Worm (Caenorhabditis elegans) whole organism, late embryonic: Measurements from ENCODE around the gene sti-1.

Experiments
- ceh-34 ChIP-seq: sonication (generic microtip); optimal IDR thresholded peaks from 2 replicates; lab custom pipeline; 2016; ENCODE audit warnings: mild to moderate bottlenecking, missing genetic modification characterization, missing compliant biosample characterization
- ceh-45 ChIP-seq: fragments of 200-800 bp; sonication (Bioruptor generic); IDR thresholded peaks from 2 replicates; pipeline ENCODE4 v1.3.6; 2022; ENCODE audit warnings: missing genetic modification reagents, missing genetic modification characterization, missing compliant biosample characterization
- elt-2 ChIP-seq: sonication (generic microtip); optimal IDR thresholded peaks from 2 replicates; lab custom pipeline; 2016; ENCODE audit warnings: missing genetic modification reagents, missing genetic modification characterization, missing compliant biosample characterization
- elt-4 ChIP-seq: sonication (generic microtip); optimal IDR thresholded peaks from 2 replicates; lab custom pipeline; 2016; ENCODE audit warnings: missing genetic modification characterization, missing compliant biosample characterization
- nfya-1 ChIP-seq: sonication (generic microtip); optimal IDR thresholded peaks from 2 replicates; lab custom pipeline; 2017; ENCODE audit warnings: missing genetic modification characterization, mild to moderate bottlenecking, missing compliant biosample characterization, antibody characterized with exemption, moderate library complexity
- pag-3 ChIP-seq: sonication (generic microtip); optimal IDR thresholded peaks from 2 replicates; lab custom pipeline; 2016; ENCODE audit warnings: missing compliant biosample characterization, missing genetic modification characterization, borderline replicate concordance
- pha-4 ChIP-seq: fragments of 150-350 bp; optimal IDR thresholded peaks from 2 replicates; lab custom pipeline; 2018; ENCODE audit warnings: missing biosample characterization, missing genetic modification reagents, missing genetic modification characterization
- pros-1 ChIP-seq: fragments of 150-350 bp; optimal IDR thresholded peaks from 2 replicates; lab custom pipeline; 2014; ENCODE audit warnings: missing biosample characterization, missing genetic modification reagents, missing genetic modification characterization
- ref-2 ChIP-seq: sonication (generic microtip); optimal IDR thresholded peaks from 2 replicates; lab custom pipeline; 2016; ENCODE audit warnings: missing genetic modification characterization, missing compliant biosample characterization
- sox-4 ChIP-seq: sonication (generic microtip); optimal IDR thresholded peaks from 2 replicates; lab custom pipeline; 2017; ENCODE audit warnings: mild to moderate bottlenecking, missing genetic modification characterization, inconsistent platforms, missing compliant biosample characterization
- tbx-2 ChIP-seq: sonication (generic microtip); optimal IDR thresholded peaks from 2 replicates; lab custom pipeline; 2016; ENCODE audit warnings: missing genetic modification characterization, missing compliant biosample characterization
- unc-86 ChIP-seq: sonication (generic microtip); optimal IDR thresholded peaks from 2 replicates; lab custom pipeline; 2016; ENCODE audit warnings: missing genetic modification characterization, missing compliant biosample characterization

DNA sequence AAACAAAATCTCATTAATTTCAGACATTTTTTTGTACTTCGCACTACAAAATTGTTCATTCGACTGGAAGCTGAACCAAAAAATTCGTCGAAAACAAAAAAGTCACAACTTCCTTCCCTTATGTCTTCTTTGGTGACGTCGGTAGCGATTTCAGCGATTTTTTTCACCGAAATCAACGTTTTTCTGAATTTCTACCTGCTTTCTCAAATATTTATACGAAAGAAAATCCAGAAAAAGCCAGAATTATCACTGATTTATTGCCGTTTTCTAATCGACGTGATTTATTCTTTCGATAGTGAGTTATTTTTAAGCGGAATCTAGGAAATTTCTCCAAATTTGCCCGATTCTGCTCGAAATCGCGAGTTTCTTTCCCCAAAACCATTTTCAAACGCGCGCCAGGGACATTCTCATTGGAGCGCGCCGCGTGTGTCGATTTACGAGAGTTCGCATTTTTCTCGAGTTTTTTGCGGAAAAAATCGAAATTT, 1.6 kb downstream of the sti-1 start, which contains the start of gene srbc-58:
- TF ChIP-seq elt-4 (no peak), elt-2 (tag; lab: Kevin White, UChicago) (no peak), ceh-34 (tag; lab: Kevin White, UChicago) (no peak), ceh-45 (GFP tag; lab: Robert Waterston, UW) (no peak), pag-3 (tag; lab: Kevin White, UChicago) (no peak), unc-86 (tag; lab: Kevin White, UChicago) (no peak), sox-4 (tag; lab: Kevin White, UChicago) (no peak), pros-1 (tag; lab: Kevin White, UChicago) (no peak), ref-2 (tag; lab: Kevin White, UChicago) (no peak), nfya-1 (tag; lab: Kevin White, UChicago) (no peak), pha-4 (tag; lab: Kevin White, UChicago) (no peak), tbx-2 (no peak)
